Worm (Caenorhabditis elegans): ENCODE results near the gene K10G6.9.
A peak's percentile ranks its signal among the peaks of the same experiment; 100 is the strongest.

K10G6.9 gene

DNA sequence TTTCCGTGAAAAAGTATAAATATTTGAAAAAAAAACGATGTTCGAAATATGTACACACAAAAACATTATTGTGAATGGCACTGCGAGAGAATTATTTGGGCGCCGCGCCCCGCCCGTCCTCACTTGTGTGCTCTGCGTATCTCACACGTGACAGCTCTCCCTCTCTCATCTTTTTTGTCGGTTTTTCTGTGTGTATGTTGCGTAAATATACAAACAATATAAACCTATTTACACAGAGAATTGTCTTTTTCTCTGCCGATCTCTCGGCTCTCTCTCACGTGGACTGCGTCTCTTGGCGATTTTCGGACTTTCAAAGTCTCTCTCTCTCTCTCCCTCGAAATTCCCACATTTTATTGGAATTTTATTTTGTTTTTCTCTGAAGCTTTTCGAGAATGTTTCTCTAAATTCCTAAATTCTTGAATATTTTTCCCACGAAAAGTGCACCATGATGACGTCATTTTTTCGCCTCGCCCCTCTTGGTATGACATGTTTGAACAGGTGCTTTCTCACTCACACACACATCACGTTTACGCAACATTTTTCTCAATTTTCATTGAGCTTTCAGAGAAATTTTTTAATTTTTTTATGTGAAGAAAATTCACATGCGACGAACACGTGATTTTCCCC is 13.3 kb upstream of the K10G6.9 start (continued):
- no peak for TF ChIP-seq hlh-17 (GFP tag; optimal IDR thresholded peaks at IDR 0.05; ENCODE audit: borderline replicate concordance)
- no peak for TF ChIP-seq nhr-76 (tag; optimal IDR thresholded peaks at IDR 0.05)
- no peak for TF ChIP-seq nhr-11 (tag; optimal IDR thresholded peaks at IDR 0.05)
- no peak for TF ChIP-seq nhr-84 (tag; optimal IDR thresholded peaks at IDR 0.05)
- peak; percentile 48 for TF ChIP-seq xbp-1 (tag; optimal IDR thresholded peaks at IDR 0.05)
- TF ChIP-seq efl-3 (GFP tag; optimal IDR thresholded peaks at IDR 0.05) = no peak

DNA sequence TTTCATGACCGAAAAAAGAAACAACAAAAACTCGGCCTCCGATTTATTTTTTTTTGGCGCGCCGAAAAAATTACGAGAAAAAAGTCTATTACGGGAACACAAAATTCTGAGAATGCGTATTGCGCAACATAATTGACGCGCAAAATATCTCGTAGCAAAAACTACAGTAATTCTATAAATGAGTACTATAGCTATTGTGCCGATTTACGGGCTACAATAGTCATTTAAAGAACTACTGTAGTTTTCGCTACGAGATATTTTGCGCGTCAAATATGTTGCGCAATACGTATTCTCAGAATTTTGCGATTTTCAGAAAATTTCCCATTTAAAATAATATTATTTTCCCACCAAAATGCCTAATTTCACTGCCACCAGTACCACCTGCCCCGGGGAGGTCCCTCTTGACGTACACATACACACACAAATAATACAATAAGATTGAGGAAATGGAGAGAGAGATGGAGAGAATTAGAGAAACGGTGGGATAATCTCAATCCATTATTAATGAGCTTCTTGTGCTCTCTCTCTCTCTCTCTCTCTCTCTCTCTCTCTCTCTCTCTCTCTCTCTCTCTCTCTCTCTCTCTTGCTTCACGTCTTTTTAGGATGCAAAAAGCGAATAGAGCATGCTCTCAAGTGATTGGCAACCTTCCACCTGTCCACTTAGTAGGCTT is 12.5 kb upstream of the K10G6.9 start:
- TF ChIP-seq skn-1 (tag; optimal IDR thresholded peaks at IDR 0.05) (no peak), unc-86 (tag; optimal IDR thresholded peaks at IDR 0.05) (peak; percentile 35), dsc-1 (tag; optimal IDR thresholded peaks at IDR 0.05) (no peak), lin-14 (GFP tag; optimal IDR thresholded peaks at IDR 0.05) (peak; percentile 60), dpl-1 (GFP tag; optimal IDR thresholded peaks at IDR 0.05) (no peak)

DNA sequence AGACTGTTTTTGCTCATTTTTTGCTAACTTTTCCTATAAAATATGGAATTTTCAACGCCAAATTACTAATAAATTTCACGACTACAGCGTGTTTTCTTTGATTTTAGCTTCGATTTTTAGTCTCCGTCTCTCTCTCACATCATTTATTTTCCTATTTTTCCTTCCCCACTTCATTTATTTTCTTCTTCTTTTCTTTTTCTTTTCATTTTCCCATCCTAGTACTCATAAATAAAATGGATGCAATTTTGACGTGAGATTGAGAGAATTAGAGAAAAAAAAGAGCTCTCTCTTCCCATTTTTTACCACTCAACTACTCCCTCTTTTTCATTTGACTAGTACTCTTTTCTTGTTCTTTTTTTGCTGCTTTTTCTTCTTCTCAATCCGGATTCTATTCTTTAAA is 11.8 kb upstream of the K10G6.9 start:
- TF ChIP-seq egl-27 (tag; optimal IDR thresholded peaks at IDR 0.05) (no peak), fkh-10 (GFP tag; optimal IDR thresholded peaks at IDR 0.05) (peak; percentile 53), nhr-71 (tag; optimal IDR thresholded peaks at IDR 0.05) (peak; percentile 26), snu-23 (GFP tag; optimal IDR thresholded peaks at IDR 0.05) (peak; percentile 7), egl-13 (tag; optimal IDR thresholded peaks at IDR 0.05) (no peak), ceh-82 (tag; optimal IDR thresholded peaks at IDR 0.05) (peak in 1 of 3 experiments; percentile 24), efl-1 (optimal IDR thresholded peaks at IDR 0.05) (peak; percentile 24 to 31), efl-1 (GFP tag; optimal IDR thresholded peaks at IDR 0.05 in 1 of 2) (no peak), nhr-76 (tag; optimal IDR thresholded peaks at IDR 0.05) (no peak), grh-1 (GFP tag; IDR thresholded peaks at IDR 0.05) (no peak), unc-98 (GFP tag; IDR thresholded peaks at IDR 0.05) (no peak), fkh-4 (tag; optimal IDR thresholded peaks at IDR 0.05; ENCODE audit: borderline replicate concordance) (no peak), F16B12.6 (tag; optimal IDR thresholded peaks at IDR 0.05) (no peak), ceh-8 (GFP tag; optimal IDR thresholded peaks at IDR 0.05) (no peak), aly-2 (tag; optimal IDR thresholded peaks at IDR 0.05) (no peak), nhr-28 (tag; optimal IDR thresholded peaks at IDR 0.05) (no peak), lin-14 (GFP tag; optimal IDR thresholded peaks at IDR 0.05) (peak; percentile 80), nhr-85 (tag) (no peak), lsy-2 (tag; optimal IDR thresholded peaks at IDR 0.05) (peak in 1 of 2 experiments; percentile 52), zag-1 (tag; optimal IDR thresholded peaks at IDR 0.05) (peak; percentile 74), swsn-7 (tag; optimal IDR thresholded peaks at IDR 0.05) (peak; percentile 9), lin-35 (GFP tag; optimal IDR thresholded peaks at IDR 0.05) (no peak), nhr-77 (tag; optimal IDR thresholded peaks at IDR 0.05) (no peak), unc-86 (tag; optimal IDR thresholded peaks at IDR 0.05) (no peak), rnt-1 (tag; optimal IDR thresholded peaks at IDR 0.05) (no peak), lir-3 (tag; optimal IDR thresholded peaks at IDR 0.05; ENCODE audit: poor library complexity) (no peak), nhr-84 (tag; optimal IDR thresholded peaks at IDR 0.05) (no peak), nhr-11 (tag; optimal IDR thresholded peaks at IDR 0.05) (no peak), ama-1 (optimal IDR thresholded peaks at IDR 0.05) (no peak), lin-13 (GFP tag; optimal IDR thresholded peaks at IDR 0.05) (no peak), isw-1 (GFP tag; IDR thresholded peaks at IDR 0.05) (no peak), ces-1 (GFP tag; optimal IDR thresholded peaks at IDR 0.05) (no peak), nhr-12 (tag; optimal IDR thresholded peaks at IDR 0.05) (no peak), tbx-2 (tag; optimal IDR thresholded peaks at IDR 0.05) (peak; percentile 1)

All from whole organism, L1 larva.